Worm (Caenorhabditis elegans): Measurements from ENCODE around the gene tag-124.
A peak's percentile ranks its signal among the peaks of the same experiment; 100 is the strongest.

Gene tag-124

DNA sequence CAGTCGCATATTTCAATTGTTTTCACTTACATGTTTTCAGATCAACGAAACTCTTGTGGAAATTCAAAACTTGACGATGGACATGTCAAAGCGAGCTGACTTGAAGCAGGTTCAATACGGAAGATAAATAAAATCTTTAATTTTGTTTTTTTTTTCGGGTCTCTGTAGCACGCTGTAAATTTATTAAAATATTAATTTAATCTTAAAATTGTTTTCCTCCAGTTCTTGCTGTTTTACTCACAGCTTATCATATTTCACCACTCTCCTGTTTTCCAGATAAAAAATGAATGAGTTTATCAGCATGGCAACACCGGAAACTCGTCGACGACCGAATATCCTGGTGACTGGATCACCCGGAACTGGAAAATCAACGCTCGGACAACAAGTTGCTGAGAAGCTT lies 5.3 kb downstream of the tag-124 start, which contains the start of gene E02H1.6:
Gene E02H1.6, plus strand, starts transcription at position 301 of the 400 bp plus-strand sequence.
- TF ChIP-seq zag-1 (tag; optimal IDR thresholded peaks at IDR 0.05) = no peak
- TF ChIP-seq mdl-1 (tag; optimal IDR thresholded peaks at IDR 0.05) = no peak
- TF ChIP-seq pha-4 (tag; optimal IDR thresholded peaks at IDR 0.05) = no peak
- TF ChIP-seq lin-39 (tag; optimal IDR thresholded peaks at IDR 0.05) = no peak
- no peak for TF ChIP-seq egl-27 (tag; optimal IDR thresholded peaks at IDR 0.05)
- no peak for TF ChIP-seq nhr-12 (tag; optimal IDR thresholded peaks at IDR 0.05)
- no peak for TF ChIP-seq aly-2 (tag; optimal IDR thresholded peaks at IDR 0.05)
- no peak for TF ChIP-seq nhr-28 (tag; optimal IDR thresholded peaks at IDR 0.05)
- TF ChIP-seq nhr-67 (tag; optimal IDR thresholded peaks at IDR 0.05) = no peak
- no peak for TF ChIP-seq ceh-82 (tag; optimal IDR thresholded peaks at IDR 0.05)
- TF ChIP-seq nhr-76 (tag; optimal IDR thresholded peaks at IDR 0.05) = no peak
- no peak for TF ChIP-seq jun-1 (tag; optimal IDR thresholded peaks at IDR 0.05)
- no peak for TF ChIP-seq nhr-25 (tag; optimal IDR thresholded peaks at IDR 0.05)
- no peak for TF ChIP-seq ceh-9 (tag; optimal IDR thresholded peaks at IDR 0.05)
- no peak for TF ChIP-seq ceh-28 (tag; optimal IDR thresholded peaks at IDR 0.05)
- no peak for TF ChIP-seq sea-2 (GFP tag; optimal IDR thresholded peaks at IDR 0.05)
- TF ChIP-seq skn-1 (tag; optimal IDR thresholded peaks at IDR 0.05) = no peak
- no peak for TF ChIP-seq pqm-1 (tag; optimal IDR thresholded peaks at IDR 0.05)
- TF ChIP-seq nhr-11 (tag; optimal IDR thresholded peaks at IDR 0.05) = no peak
- no peak for TF ChIP-seq ama-1 (optimal IDR thresholded peaks at IDR 0.05)

ce11 chrII:9597516-9598047 lies 6.5 kb downstream of the tag-124 start, which contains the start of gene mrpl-53:
TSS of gene mrpl-53 (plus strand) at chrII:9597622.
- peak; percentile 16 for TF ChIP-seq nhr-23 (tag; optimal IDR thresholded peaks at IDR 0.05)
- TF ChIP-seq egl-5 (tag; optimal IDR thresholded peaks at IDR 0.05) = no peak

- no peak for TF ChIP-seq aly-2 (tag; optimal IDR thresholded peaks at IDR 0.05)
- TF ChIP-seq nhr-43 (tag; optimal IDR thresholded peaks at IDR 0.05; ENCODE audit: poor library complexity, severe bottlenecking) = peak; percentile 0
- no peak for TF ChIP-seq lsy-12 (tag; optimal IDR thresholded peaks at IDR 0.05)
- no peak for TF ChIP-seq egl-5 (tag; optimal IDR thresholded peaks at IDR 0.05)
- TF ChIP-seq nhr-28 (tag; optimal IDR thresholded peaks at IDR 0.05) = no peak
- peak; percentile 48 for TF ChIP-seq pha-4 (tag; optimal IDR thresholded peaks at IDR 0.05)
- peak; percentile 66 for TF ChIP-seq ama-1 (optimal IDR thresholded peaks at IDR 0.05)
- TF ChIP-seq elt-1 (tag; optimal IDR thresholded peaks at IDR 0.05) = no peak
- peak; percentile 91 for TF ChIP-seq pqm-1 (tag; optimal IDR thresholded peaks at IDR 0.05)
- TF ChIP-seq nhr-67 (tag; optimal IDR thresholded peaks at IDR 0.05) = no peak
- peak; percentile 37 for TF ChIP-seq elt-2 (tag; optimal IDR thresholded peaks at IDR 0.05)
Observed at ce11 chrII:9600022-9600722, 9.1 kb downstream of the tag-124 start.

DNA sequence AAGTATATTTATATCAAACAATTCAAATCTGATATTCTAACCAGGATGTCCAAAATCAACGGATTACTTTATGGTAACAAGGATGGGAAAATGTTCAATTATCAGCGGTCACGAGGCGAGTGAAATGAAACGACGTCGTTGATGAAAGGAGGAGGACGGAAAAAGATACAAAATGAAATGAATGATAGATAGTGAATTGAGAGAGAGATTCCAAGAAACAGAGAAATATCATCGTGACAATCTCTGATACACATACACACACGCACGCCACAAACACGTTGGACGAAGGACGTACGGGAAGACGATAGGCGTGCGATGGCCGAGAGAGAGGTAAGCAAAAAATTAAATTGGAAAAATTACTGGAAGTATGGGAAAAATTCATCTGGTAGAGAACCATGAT lies 10.0 kb downstream of the tag-124 start:
- TF ChIP-seq tbx-2 (tag; optimal IDR thresholded peaks at IDR 0.05) = peak; percentile 33
- peak; percentile 39 for TF ChIP-seq lsy-12 (tag; optimal IDR thresholded peaks at IDR 0.05)
- TF ChIP-seq elt-1 (tag; optimal IDR thresholded peaks at IDR 0.05) = no peak
- no peak for TF ChIP-seq nhr-12 (tag; optimal IDR thresholded peaks at IDR 0.05)
- no peak for TF ChIP-seq sea-2 (GFP tag; optimal IDR thresholded peaks at IDR 0.05)
- TF ChIP-seq nhr-77 (tag; optimal IDR thresholded peaks at IDR 0.05) = no peak
- peak; percentile 81 for TF ChIP-seq ama-1 (optimal IDR thresholded peaks at IDR 0.05)
- no peak for TF ChIP-seq nhr-76 (tag; optimal IDR thresholded peaks at IDR 0.05)
- TF ChIP-seq nhr-23 (tag; optimal IDR thresholded peaks at IDR 0.05) = peak; percentile 91
- peak; percentile 70 for TF ChIP-seq jun-1 (tag; optimal IDR thresholded peaks at IDR 0.05)
- no peak for TF ChIP-seq lin-39 (tag; optimal IDR thresholded peaks at IDR 0.05)
- TF ChIP-seq mdl-1 (tag; optimal IDR thresholded peaks at IDR 0.05) = peak; percentile 91
- peak; percentile 71 for TF ChIP-seq pqm-1 (tag; optimal IDR thresholded peaks at IDR 0.05)
- TF ChIP-seq ceh-28 (tag; optimal IDR thresholded peaks at IDR 0.05) = peak; percentile 24
- peak; percentile 53 for TF ChIP-seq nfya-1 (tag; optimal IDR thresholded peaks at IDR 0.05; ENCODE audit: insufficient read depth)
- peak; percentile 91 for TF ChIP-seq nhr-25 (tag; optimal IDR thresholded peaks at IDR 0.05)
- peak; percentile 2 for TF ChIP-seq skn-1 (tag; optimal IDR thresholded peaks at IDR 0.05)
- peak; percentile 80 for TF ChIP-seq nhr-43 (tag; optimal IDR thresholded peaks at IDR 0.05; ENCODE audit: poor library complexity, severe bottlenecking)
- TF ChIP-seq ceh-16 (tag; optimal IDR thresholded peaks at IDR 0.05) = no peak
- peak; percentile 71 for TF ChIP-seq nhr-11 (tag; optimal IDR thresholded peaks at IDR 0.05)
- no peak for TF ChIP-seq unc-39 (tag; optimal IDR thresholded peaks at IDR 0.05)
- no peak for TF ChIP-seq snpc-4 (tag; optimal IDR thresholded peaks at IDR 0.05)
- no peak for TF ChIP-seq fkh-2 (tag; optimal IDR thresholded peaks at IDR 0.05)
- peak; percentile 28 for TF ChIP-seq pha-4 (tag; optimal IDR thresholded peaks at IDR 0.05)
- TF ChIP-seq elt-2 (tag; optimal IDR thresholded peaks at IDR 0.05) = peak; percentile 71
- TF ChIP-seq unc-62 (GFP tag; optimal IDR thresholded peaks at IDR 0.05) = peak; percentile 30
- no peak for TF ChIP-seq nhr-237 (tag; optimal IDR thresholded peaks at IDR 0.05)
- TF ChIP-seq egl-27 (tag; optimal IDR thresholded peaks at IDR 0.05) = no peak
- TF ChIP-seq hmg-11 (tag; optimal IDR thresholded peaks at IDR 0.05) = no peak
- TF ChIP-seq ceh-82 (tag; optimal IDR thresholded peaks at IDR 0.05) = no peak
